Worm (Caenorhabditis elegans) whole organism, early embryonic: ENCODE measurements around the gene T05C3.2.

Source experiments
- ama-1 ChIP-seq: fragments of 150-350 bp; optimal IDR thresholded peaks from 2 replicates; lab custom pipeline; 2014
- ceh-13 ChIP-seq: fragments of 200-800 bp; sonication (Bioruptor generic); optimal IDR thresholded peaks from 2 replicates; lab custom pipeline; 2018; ENCODE audit warnings: mild to moderate bottlenecking, missing genetic modification characterization, missing compliant biosample characterization
- ets-7 ChIP-seq: sonication (generic microtip); optimal IDR thresholded peaks from 2 replicates; lab custom pipeline; 2016; ENCODE audit warnings: missing genotype, missing genetic modification characterization, missing compliant biosample characterization
- flt-1 ChIP-seq: fragments of 200-800 bp; sonication (Bioruptor generic); IDR thresholded peaks from 2 replicates; pipeline ENCODE4 v1.3.6; 2022; ENCODE audit warnings: missing genetic modification characterization, missing compliant biosample characterization
- hmbx-1 ChIP-seq: sonication (generic microtip); optimal IDR thresholded peaks from 2 replicates; lab custom pipeline; 2016; ENCODE audit warnings: mild to moderate bottlenecking, missing genetic modification characterization, missing compliant biosample characterization
- hmg-4 ChIP-seq: fragments of 200-800 bp; sonication (Bioruptor generic); optimal IDR thresholded peaks from 2 replicates; lab custom pipeline; 2018; ENCODE audit warnings: mild to moderate bottlenecking, missing genetic modification characterization, missing compliant biosample characterization
- hnd-1 ChIP-seq: sonication (generic microtip); optimal IDR thresholded peaks from 2 replicates; lab custom pipeline; 2016; ENCODE audit warnings: missing genetic modification characterization, missing compliant biosample characterization
- sea-1 ChIP-seq: fragments of 200-800 bp; sonication (Bioruptor generic); conservative IDR thresholded peaks from 2 replicates; pipeline ENCODE4 v1.3.6; 2022; ENCODE audit warnings: missing genetic modification characterization, missing compliant biosample characterization
- tbx-37 ChIP-seq: fragments of 200-800 bp; sonication (Bioruptor generic); conservative IDR thresholded peaks from 2 replicates; pipeline ENCODE4 v1.3.6; 2022; ENCODE audit warnings: missing genetic modification reagents, missing genetic modification characterization, missing compliant biosample characterization

DNA sequence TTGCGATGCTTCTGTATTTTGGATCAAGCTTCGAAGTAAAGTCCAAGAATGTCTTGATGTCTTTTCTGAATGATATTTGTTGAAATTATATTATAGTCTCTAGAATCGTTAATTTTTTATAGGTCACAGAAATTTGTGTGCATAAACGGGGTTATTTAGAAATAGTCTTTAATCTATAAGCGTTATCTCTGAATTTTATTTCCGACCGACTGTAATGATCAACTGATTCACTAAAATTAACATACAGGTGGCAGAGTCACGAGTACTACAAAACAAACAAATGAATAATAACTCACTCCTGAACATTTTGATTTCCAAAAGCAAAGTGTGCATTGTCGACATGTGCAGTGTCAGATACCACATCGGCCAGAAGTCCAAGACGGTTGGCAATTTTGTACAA, 18.2 kb downstream of the T05C3.2 start:
- TF ChIP-seq flt-1 (no peak), ceh-13 (no peak), hmbx-1 (tag; lab: Kevin White, UChicago) (no peak), hmg-4 (no peak), hnd-1 (tag; lab: Kevin White, UChicago) (no peak), sea-1 (GFP tag; lab: Robert Waterston, UW) (no peak), ets-7 (tag; lab: Kevin White, UChicago) (no peak), ama-1 (no peak), tbx-37 (GFP tag; lab: Robert Waterston, UW) (no peak)
